Worm (Caenorhabditis elegans) whole organism, dauer: ENCODE measurements around the gene sumv-2.

ENCODE experiments used
- unc-62 ChIP-seq: sonication (generic microtip); optimal IDR thresholded peaks from 2 replicates; lab custom pipeline; 2017; ENCODE audit warnings: missing biosample characterization, missing genetic modification reagents, missing genetic modification characterization

sumv-2 gene

ce11 chrV:4672487-4672886 lies 55.1 kb downstream of the sumv-2 start, which contains the start of gene K03B4.9:
K03B4.9 (minus strand) TSS chrV:4672587.
- no peak for TF ChIP-seq unc-62 (GFP tag; lab: Kevin White, UChicago)

DNA sequence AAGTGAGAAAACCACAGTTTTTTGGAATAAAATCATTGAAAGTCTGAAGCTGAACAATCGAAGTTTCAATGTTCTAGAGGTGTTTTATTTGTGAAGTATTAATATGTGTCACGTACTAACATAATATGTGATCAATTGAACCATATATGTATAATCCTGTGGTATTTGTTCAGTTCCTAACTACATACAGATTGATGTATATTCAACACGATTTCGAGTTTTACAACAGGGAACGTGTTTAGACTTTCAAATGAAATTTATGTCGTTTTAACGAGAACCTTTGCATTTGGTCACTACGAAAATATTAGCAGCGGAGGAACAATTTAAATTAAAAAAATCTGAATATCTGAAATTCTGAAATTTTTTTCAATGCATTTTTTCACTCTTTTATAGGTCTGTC lies 57.1 kb downstream of the sumv-2 start, which contains the start of gene K03B4.8:
Gene K03B4.8 (minus strand): TSS at position 101 of the 400 bp plus-strand sequence.
- TF ChIP-seq unc-62 (GFP tag; lab: Kevin White, UChicago): no peak

DNA sequence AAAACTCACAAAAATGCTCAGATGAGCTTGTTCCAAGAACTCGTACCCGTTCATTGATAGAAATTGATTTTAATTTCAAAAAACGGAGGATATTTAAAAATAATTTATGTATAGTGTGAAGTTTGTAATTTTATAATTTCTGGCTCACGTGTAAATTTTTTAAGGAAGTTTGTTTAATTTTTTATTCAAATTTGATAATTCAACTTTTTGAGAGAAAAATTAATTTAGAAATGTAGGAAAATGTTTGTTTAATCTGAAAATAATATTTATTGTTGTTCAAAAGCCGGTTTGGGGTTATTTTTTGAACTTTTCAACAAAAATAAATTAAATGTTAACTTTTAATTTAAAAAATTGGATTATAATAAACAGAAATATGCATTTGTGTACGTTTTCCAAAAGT lies 58.7 kb downstream of the sumv-2 start, which contains the start of gene K03B4.6:
Gene K03B4.6 (minus strand): TSS at position 101 of the 400 bp plus-strand sequence.
- no peak for TF ChIP-seq unc-62 (GFP tag; lab: Kevin White, UChicago)

DNA sequence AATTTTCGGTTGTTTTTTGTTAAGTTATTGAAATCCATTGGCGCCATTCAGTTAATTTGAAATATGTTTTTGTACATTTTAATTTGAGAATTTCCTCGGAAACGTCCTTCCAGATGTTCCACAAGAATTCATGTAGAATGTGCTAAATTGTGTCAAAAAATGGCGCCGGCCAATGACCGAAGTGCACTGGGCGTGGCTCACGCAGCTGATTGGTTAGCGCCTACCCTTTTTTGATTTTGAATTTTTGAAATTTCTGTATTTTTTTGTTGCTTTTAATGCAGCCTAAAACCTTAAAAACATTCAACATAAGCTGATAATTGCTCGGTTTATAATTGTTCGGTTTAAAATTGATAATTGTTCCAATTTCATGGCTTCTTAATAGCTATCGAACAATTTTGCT lies 59.5 kb downstream of the sumv-2 start:
- TF ChIP-seq unc-62 (GFP tag; lab: Kevin White, UChicago): no peak
